Worm (Caenorhabditis elegans) whole organism, early embryonic: ENCODE results near the gene prx-19.

ENCODE experiments used
- hmbx-1 ChIP-seq: sonication (generic microtip); optimal IDR thresholded peaks from 2 replicates; lab custom pipeline; 2016; ENCODE audit warnings: mild to moderate bottlenecking, missing genetic modification characterization, missing compliant biosample characterization
- sea-1 ChIP-seq: fragments of 200-800 bp; sonication (Bioruptor generic); conservative IDR thresholded peaks from 2 replicates; pipeline ENCODE4 v1.3.6; 2022; ENCODE audit warnings: missing genetic modification characterization, missing compliant biosample characterization

DNA sequence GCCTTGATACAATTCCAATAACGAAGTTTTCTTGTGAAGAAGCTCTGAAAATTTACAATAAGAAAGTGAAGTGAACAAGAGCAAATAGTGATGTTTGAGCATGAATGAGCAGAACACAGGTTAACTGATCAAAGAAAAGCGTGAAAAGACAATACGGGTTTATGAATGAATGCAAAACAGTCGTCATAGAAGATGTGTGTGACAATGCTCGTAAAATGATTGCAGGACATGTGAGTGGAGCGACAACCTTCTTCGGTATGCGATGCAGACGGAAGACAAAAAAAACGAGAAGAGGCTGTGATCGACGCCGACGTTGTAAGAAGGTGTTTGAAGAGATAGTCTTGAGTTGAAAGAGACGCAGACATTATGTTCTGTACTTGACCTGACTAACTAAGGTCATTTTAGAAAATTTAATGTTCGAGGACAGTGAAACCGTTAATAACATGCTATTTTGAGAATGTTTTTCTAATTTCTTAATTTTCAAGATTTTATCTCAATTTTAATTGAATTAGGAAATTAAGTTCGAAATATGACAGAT lies 41.7 kb downstream of the prx-19 start, which contains the start of gene mig-22:
- TF ChIP-seq hmbx-1 (tag; lab: Kevin White, UChicago) (no peak), sea-1 (GFP tag; lab: Robert Waterston, UW) (no peak)
